Worm (Caenorhabditis elegans) whole organism, L4 larva: ENCODE results near the gene jkk-1.

ENCODE experiments used
- aly-2 ChIP-seq: sonication (generic microtip); optimal IDR thresholded peaks from 2 replicates; lab custom pipeline; 2018; ENCODE audit warnings: missing biosample characterization, missing genetic modification characterization
- nhr-11 ChIP-seq: fragments of 150-350 bp; optimal IDR thresholded peaks from 2 replicates; lab custom pipeline; 2014; ENCODE audit warnings: missing biosample characterization, missing genetic modification characterization
- unc-62 ChIP-seq, 3 experiments: fragments of 150-350 bp in 1 of 3; sonication (generic microtip); optimal IDR thresholded peaks in 2 of 3; peaks in 1 of 3; 1 replicate in 1 of 3; 2 replicates in 2 of 3; lab custom pipeline; 2014 to 2017; ENCODE audit warnings: missing biosample characterization in 3 of 3, missing genetic modification characterization in 3 of 3, missing genetic modification reagents in 3 of 3, missing genotype in 1 of 3
- zip-2 ChIP-seq: fragments of 150-350 bp; optimal IDR thresholded peaks from 2 replicates; lab custom pipeline; 2014; ENCODE audit warnings: missing biosample characterization, missing genetic modification characterization

ce11 chrX:5387629-5388028 is 19.4 kb downstream of the jkk-1 start:
- TF ChIP-seq unc-62 (GFP tag; optimal IDR thresholded peaks at IDR 0.05 in 1 of 2; lab: Kevin White, UChicago): no peak
- TF ChIP-seq unc-62 (tag; optimal IDR thresholded peaks at IDR 0.05; lab: Kevin White, UChicago): no peak
- TF ChIP-seq zip-2: no peak
- TF ChIP-seq aly-2 (tag; lab: Kevin White, UChicago): no peak
- TF ChIP-seq nhr-11 (tag; lab: Kevin White, UChicago): no peak
